Worm (Caenorhabditis elegans) whole organism, L1 larva: ENCODE results near the gene Y43F8B.14.
"Not testable (repeated sequence)": the region's sequence is repeated elsewhere in the genome, so short reads cannot be mapped to it uniquely, and the experiment has no call there.

Experiments
- ces-1 ChIP-seq: fragments of 150-350 bp; optimal IDR thresholded peaks from 2 replicates; lab custom pipeline; 2014; ENCODE audit warnings: missing biosample characterization, missing genetic modification reagents, missing genetic modification characterization
- elt-2 ChIP-seq: sonication (generic microtip); optimal IDR thresholded peaks from 2 replicates; lab custom pipeline; 2016; ENCODE audit warnings: missing genetic modification characterization, mild to moderate bottlenecking, inconsistent platforms, missing compliant biosample characterization, missing genetic modification reagents
- lin-39 ChIP-seq: fragments of 150-350 bp; optimal IDR thresholded peaks from 2 replicates; lab custom pipeline; 2014; ENCODE audit warnings: missing biosample characterization, missing genetic modification reagents, missing genetic modification characterization
- mef-2 ChIP-seq: fragments of 150-350 bp; optimal IDR thresholded peaks from 2 replicates; lab custom pipeline; 2014; ENCODE audit warnings: missing biosample characterization, missing genetic modification characterization
- nhr-28 ChIP-seq: fragments of 150-350 bp; optimal IDR thresholded peaks from 2 replicates; lab custom pipeline; 2014; ENCODE audit warnings: missing biosample characterization, missing genetic modification characterization
- nhr-85 ChIP-seq: sonication (generic microtip); peaks from one replicate; lab custom pipeline; 2016; ENCODE audit warnings: missing genetic modification characterization, inconsistent platforms, missing compliant biosample characterization
- pag-3 ChIP-seq: sonication (generic microtip); optimal IDR thresholded peaks from 2 replicates; lab custom pipeline; 2017; ENCODE audit warnings: missing genetic modification characterization, mild to moderate bottlenecking, missing compliant biosample characterization, antibody characterized with exemption, borderline replicate concordance; ENCODE audit not compliant: insufficient read depth
- skn-1 ChIP-seq: fragments of 150-350 bp; optimal IDR thresholded peaks from 2 replicates; lab custom pipeline; 2014; ENCODE audit warnings: missing biosample characterization, missing genetic modification characterization
- tlp-1 ChIP-seq: fragments of 150-350 bp; optimal IDR thresholded peaks from 2 replicates; lab custom pipeline; 2014; ENCODE audit warnings: missing biosample characterization, missing genetic modification characterization
- unc-130 ChIP-seq: fragments of 150-350 bp; optimal IDR thresholded peaks from 2 replicates; lab custom pipeline; 2017; ENCODE audit warnings: missing biosample characterization, missing genetic modification characterization, inconsistent platforms
- unc-86 ChIP-seq: sonication (generic microtip); optimal IDR thresholded peaks from 2 replicates; lab custom pipeline; 2016; ENCODE audit warnings: missing genetic modification characterization, missing compliant biosample characterization

- not testable (repeated sequence) for TF ChIP-seq mef-2 (tag; lab: Kevin White, UChicago); unc-86 (tag; lab: Kevin White, UChicago); nhr-28 (tag; lab: Kevin White, UChicago); pag-3 (tag; lab: Kevin White, UChicago); tlp-1; skn-1 (tag; lab: Kevin White, UChicago); unc-130; nhr-85 (tag; lab: Kevin White, UChicago); ces-1; lin-39 (tag; lab: Kevin White, UChicago); elt-2 (tag; lab: Kevin White, UChicago)
Observed at ce11 chrV:19466775-19467174, 11.0 kb upstream of the Y43F8B.14 start.
